Fruit fly (Drosophila melanogaster) whole organism, embryonic: ENCODE data around the gene PIP82.

Source experiments
- B-H1 ChIP-seq: fragments of 200-800 bp; sonication (Bioruptor generic); IDR thresholded peaks from 3 replicates; pipeline ENCODE4 v1.3.6; 2022; ENCODE audit warnings: missing biosample characterization, missing genetic modification characterization
- Blimp-1 ChIP-seq: fragments of 200-800 bp; sonication (Bioruptor generic); optimal IDR thresholded peaks from 3 replicates; lab custom pipeline; 2018; ENCODE audit warnings: missing biosample characterization, missing genetic modification characterization, mild to moderate bottlenecking, moderate library complexity, missing genetic modification reagents
- CG10366 ChIP-seq: fragments of 200-800 bp; sonication (Bioruptor generic); IDR thresholded peaks from 2 replicates; pipeline ENCODE4 v1.3.6; 2022; ENCODE audit warnings: missing biosample characterization, missing genetic modification characterization
- CG10543 ChIP-seq: fragments of 200-800 bp; sonication (Bioruptor generic); optimal IDR thresholded peaks from 3 replicates; lab custom pipeline; 2017; ENCODE audit warnings: missing biosample characterization, mild to moderate bottlenecking, missing genetic modification characterization, moderate library complexity
- CG12104 ChIP-seq: fragments of 200-800 bp; sonication (Bioruptor generic); optimal IDR thresholded peaks from 3 replicates; lab custom pipeline; 2016; ENCODE audit warnings: missing biosample characterization, missing genetic modification characterization
- CG15269 ChIP-seq: fragments of 200-800 bp; sonication (Bioruptor generic); optimal IDR thresholded peaks from 2 replicates; lab custom pipeline; 2018; ENCODE audit warnings: missing biosample characterization, mild to moderate bottlenecking, missing genetic modification characterization, moderate library complexity
- CG15479 ChIP-seq: fragments of 200-800 bp; sonication (Bioruptor generic); optimal IDR thresholded peaks from 3 replicates; lab custom pipeline; 2019; ENCODE audit warnings: missing biosample characterization, mild to moderate bottlenecking, missing genetic modification characterization, moderate library complexity
- CG15601 ChIP-seq: fragments of 200-800 bp; sonication (Bioruptor generic); optimal IDR thresholded peaks from 3 replicates; lab custom pipeline; 2019; ENCODE audit warnings: missing biosample characterization, mild to moderate bottlenecking, missing genetic modification characterization, moderate library complexity
- CG17361 ChIP-seq: fragments of 200-800 bp; sonication (Bioruptor generic); IDR thresholded peaks from 3 replicates; pipeline ENCODE4 v1.3.6; 2022; ENCODE audit warnings: missing biosample characterization, missing genetic modification characterization
- CG1792 ChIP-seq: fragments of 200-800 bp; sonication (Bioruptor generic); optimal IDR thresholded peaks from 2 replicates; lab custom pipeline; 2016; ENCODE audit warnings: missing biosample characterization, missing genetic modification characterization
- CG18764 ChIP-seq: fragments of 200-800 bp; sonication (Bioruptor generic); optimal IDR thresholded peaks from 3 replicates; lab custom pipeline; 2016; ENCODE audit warnings: missing biosample characterization, missing genetic modification characterization
- CG2202 ChIP-seq: fragments of 200-800 bp; sonication (Bioruptor generic); optimal IDR thresholded peaks from 2 replicates; lab custom pipeline; 2018; ENCODE audit warnings: missing biosample characterization, mild to moderate bottlenecking, missing genetic modification characterization
- CG2678 ChIP-seq: fragments of 200-800 bp; sonication (Bioruptor generic); optimal IDR thresholded peaks from 3 replicates; lab custom pipeline; 2019; ENCODE audit warnings: missing biosample characterization, mild to moderate bottlenecking, missing genetic modification characterization, moderate library complexity
- CG30403 ChIP-seq: fragments of 200-800 bp; sonication (Bioruptor generic); optimal IDR thresholded peaks from 3 replicates; lab custom pipeline; 2016; ENCODE audit warnings: missing biosample characterization, missing genetic modification characterization
- CG3838 ChIP-seq: fragments of 200-800 bp; sonication (Bioruptor generic); optimal IDR thresholded peaks from 3 replicates; lab custom pipeline; 2016; ENCODE audit warnings: missing biosample characterization, missing genetic modification characterization
- CG3995 ChIP-seq: fragments of 200-800 bp; sonication (Bioruptor generic); optimal IDR thresholded peaks from 3 replicates; lab custom pipeline; 2016; ENCODE audit warnings: missing biosample characterization, missing genetic modification characterization
- CG4707 ChIP-seq: fragments of 200-800 bp; sonication (Bioruptor generic); optimal IDR thresholded peaks from 2 replicates; lab custom pipeline; 2018; ENCODE audit warnings: missing biosample characterization, mild to moderate bottlenecking, missing genetic modification characterization, moderate library complexity
- CG5180 ChIP-seq: fragments of 200-800 bp; sonication (Bioruptor generic); optimal IDR thresholded peaks from 3 replicates; lab custom pipeline; 2017; ENCODE audit warnings: missing biosample characterization, missing genetic modification characterization, mild to moderate bottlenecking, moderate library complexity, missing genetic modification reagents
- CG6272 ChIP-seq: fragments of 200-800 bp; sonication (Bioruptor generic); IDR thresholded peaks from 2 replicates; pipeline ENCODE4 v1.3.6; 2022; ENCODE audit warnings: missing biosample characterization, missing genetic modification characterization
- CG8924 ChIP-seq: fragments of 200-800 bp; optimal IDR thresholded peaks from 3 replicates; lab custom pipeline; 2019; ENCODE audit warnings: missing biosample characterization, mild to moderate bottlenecking, missing genetic modification characterization, moderate library complexity
- CTCF ChIP-seq: fragments of 200-800 bp; sonication (Bioruptor generic); optimal IDR thresholded peaks from 2 replicates; lab custom pipeline; 2017; ENCODE audit warnings: missing biosample characterization, mild to moderate bottlenecking, missing genetic modification characterization, moderate library complexity
- Dip3 ChIP-seq: fragments of 200-800 bp; sonication (Bioruptor generic); optimal IDR thresholded peaks from 3 replicates; lab custom pipeline; 2016; ENCODE audit warnings: missing biosample characterization, missing genetic modification characterization
- Eip74EF ChIP-seq, 2 experiments: fragments of 200-800 bp in 1 of 2; fragments of >200 bp in 1 of 2; sonication (Bioruptor generic) in 1 of 2; optimal IDR thresholded peaks; 2 replicates each; lab custom pipeline; 2017 to 2019; ENCODE audit warnings: missing biosample characterization in 2 of 2, missing genetic modification characterization in 2 of 2, mild to moderate bottlenecking in 1 of 2, moderate library complexity in 1 of 2
- H15 ChIP-seq: fragments of 200-800 bp; sonication (Bioruptor generic); IDR thresholded peaks from 3 replicates; pipeline ENCODE4 v1.3.6; 2022; ENCODE audit warnings: missing biosample characterization, missing genetic modification characterization
- HHEX ChIP-seq: fragments of 200-800 bp; sonication (Bioruptor generic); optimal IDR thresholded peaks from 3 replicates; lab custom pipeline; 2017; ENCODE audit warnings: missing biosample characterization, mild to moderate bottlenecking, missing genetic modification characterization, missing genetic modification reagents
- HLH54F ChIP-seq: fragments of 200-800 bp; sonication (Bioruptor generic); optimal IDR thresholded peaks from 3 replicates; lab custom pipeline; 2016; ENCODE audit warnings: missing biosample characterization, missing genetic modification characterization
- Hmx ChIP-seq: fragments of 200-800 bp; sonication (Bioruptor generic); optimal IDR thresholded peaks from 2 replicates; lab custom pipeline; 2016; ENCODE audit warnings: missing biosample characterization, missing genetic modification characterization
- Meics ChIP-seq: fragments of 200-800 bp; sonication (Bioruptor generic); optimal IDR thresholded peaks from 2 replicates; lab custom pipeline; 2017; ENCODE audit warnings: missing biosample characterization, mild to moderate bottlenecking, missing genetic modification characterization
- Oli ChIP-seq: fragments of 200-800 bp; sonication (Bioruptor generic); optimal IDR thresholded peaks from 2 replicates; lab custom pipeline; 2018; ENCODE audit warnings: missing biosample characterization, mild to moderate bottlenecking, missing genetic modification characterization, moderate library complexity
- Rx ChIP-seq: fragments of 200-800 bp; sonication (Bioruptor generic); IDR thresholded peaks from 2 replicates; pipeline ENCODE4 v1.3.6; 2022; ENCODE audit warnings: missing biosample characterization, missing genetic modification characterization
- Sry-δ ChIP-seq: fragments of 200-800 bp; sonication (Bioruptor generic); optimal IDR thresholded peaks from 2 replicates; lab custom pipeline; 2016; ENCODE audit warnings: missing biosample characterization, missing genetic modification characterization
- Taf1 ChIP-seq: fragments of 200-800 bp; sonication (Bioruptor generic); IDR thresholded peaks from 2 replicates; pipeline ENCODE4 v1.3.6; 2022; ENCODE audit warnings: missing biosample characterization, missing genetic modification characterization
- Usf ChIP-seq: fragments of 200-800 bp; sonication (Bioruptor generic); optimal IDR thresholded peaks from 2 replicates; lab custom pipeline; 2017; ENCODE audit warnings: missing genotype, missing biosample characterization, missing genetic modification characterization
- ase ChIP-seq: fragments of 200-800 bp; sonication (Bioruptor generic); IDR thresholded peaks from 3 replicates; pipeline ENCODE4 v1.3.6; 2022; ENCODE audit warnings: missing biosample characterization, missing genetic modification characterization
- croc ChIP-seq: fragments of 200-800 bp; sonication (Bioruptor generic); conservative IDR thresholded peaks from 3 replicates; pipeline ENCODE4 v1.3.6; 2022; ENCODE audit warnings: missing biosample characterization, missing genetic modification characterization
- da ChIP-seq: fragments of 200-800 bp; sonication (Bioruptor generic); optimal IDR thresholded peaks from 2 replicates; lab custom pipeline; 2016; ENCODE audit warnings: missing biosample characterization, missing genetic modification characterization
- dati ChIP-seq: fragments of 200-800 bp; sonication (Bioruptor generic); IDR thresholded peaks from 2 replicates; pipeline ENCODE4 v1.3.6; 2022; ENCODE audit warnings: missing biosample characterization, missing genetic modification characterization
- emc ChIP-seq: fragments of 200-800 bp; sonication (Bioruptor generic); optimal IDR thresholded peaks from 2 replicates; lab custom pipeline; 2016; ENCODE audit warnings: missing biosample characterization, missing genetic modification characterization
- ems ChIP-seq: fragments of 200-800 bp; sonication (Bioruptor generic); optimal IDR thresholded peaks from 3 replicates; lab custom pipeline; 2016; ENCODE audit warnings: missing biosample characterization, missing genetic modification characterization
- esg ChIP-seq: fragments of 200-800 bp; sonication (Bioruptor generic); conservative IDR thresholded peaks from 2 replicates; pipeline ENCODE4 v1.3.6; 2022; ENCODE audit warnings: missing biosample characterization, missing genetic modification characterization
- ewg ChIP-seq: fragments of 200-800 bp; sonication (Bioruptor generic); optimal IDR thresholded peaks from 3 replicates; lab custom pipeline; 2017; ENCODE audit warnings: mild to moderate bottlenecking, missing biosample characterization, missing genetic modification reagents, missing genetic modification characterization
- fd102C ChIP-seq: fragments of 200-800 bp; sonication (Bioruptor generic); optimal IDR thresholded peaks from 2 replicates; lab custom pipeline; 2018; ENCODE audit warnings: missing biosample characterization, mild to moderate bottlenecking, missing genetic modification characterization, moderate library complexity
- gro ChIP-seq: fragments of 200-800 bp; sonication (Bioruptor generic); optimal IDR thresholded peaks from 2 replicates; lab custom pipeline; 2016; ENCODE audit warnings: missing biosample characterization, missing genetic modification characterization
- gsb-n ChIP-seq: fragments of 200-800 bp; sonication (Bioruptor generic); optimal IDR thresholded peaks from 3 replicates; lab custom pipeline; 2018; ENCODE audit warnings: missing biosample characterization, mild to moderate bottlenecking, missing genetic modification characterization
- hb ChIP-seq: fragments of 200-800 bp; sonication (Bioruptor generic); IDR thresholded peaks from 3 replicates; pipeline ENCODE4 v1.3.6; 2022; ENCODE audit warnings: missing biosample characterization, missing genetic modification characterization; ENCODE audit not compliant: partially characterized antibody
- hth ChIP-seq: fragments of >200 bp; optimal IDR thresholded peaks from 2 replicates; lab custom pipeline; 2017; ENCODE audit warnings: inconsistent platforms
- run ChIP-seq: fragments of 200-800 bp; sonication (Bioruptor generic); optimal IDR thresholded peaks from 3 replicates; lab custom pipeline; 2018; ENCODE audit warnings: missing biosample characterization, mild to moderate bottlenecking, missing genetic modification characterization
- seq ChIP-seq: fragments of 200-800 bp; sonication (Bioruptor generic); IDR thresholded peaks from 2 replicates; pipeline ENCODE4 v1.3.6; 2022; ENCODE audit warnings: missing biosample characterization, missing genetic modification characterization
- toy ChIP-seq: fragments of 200-800 bp; sonication (Bioruptor generic); IDR thresholded peaks from 2 replicates; pipeline ENCODE4 v1.3.6; 2022; ENCODE audit warnings: missing biosample characterization, missing genetic modification characterization
- vvl ChIP-seq: fragments of 200-800 bp; sonication (Bioruptor generic); IDR thresholded peaks from 2 replicates; pipeline ENCODE4 v1.3.6; 2022; ENCODE audit warnings: missing biosample characterization, missing genetic modification characterization
- zfh1 ChIP-seq: fragments of 200-800 bp; sonication (Bioruptor generic); IDR thresholded peaks from 3 replicates; pipeline ENCODE4 v1.3.6; 2022; ENCODE audit warnings: missing biosample characterization, missing genetic modification characterization

Gene PIP82

DNA sequence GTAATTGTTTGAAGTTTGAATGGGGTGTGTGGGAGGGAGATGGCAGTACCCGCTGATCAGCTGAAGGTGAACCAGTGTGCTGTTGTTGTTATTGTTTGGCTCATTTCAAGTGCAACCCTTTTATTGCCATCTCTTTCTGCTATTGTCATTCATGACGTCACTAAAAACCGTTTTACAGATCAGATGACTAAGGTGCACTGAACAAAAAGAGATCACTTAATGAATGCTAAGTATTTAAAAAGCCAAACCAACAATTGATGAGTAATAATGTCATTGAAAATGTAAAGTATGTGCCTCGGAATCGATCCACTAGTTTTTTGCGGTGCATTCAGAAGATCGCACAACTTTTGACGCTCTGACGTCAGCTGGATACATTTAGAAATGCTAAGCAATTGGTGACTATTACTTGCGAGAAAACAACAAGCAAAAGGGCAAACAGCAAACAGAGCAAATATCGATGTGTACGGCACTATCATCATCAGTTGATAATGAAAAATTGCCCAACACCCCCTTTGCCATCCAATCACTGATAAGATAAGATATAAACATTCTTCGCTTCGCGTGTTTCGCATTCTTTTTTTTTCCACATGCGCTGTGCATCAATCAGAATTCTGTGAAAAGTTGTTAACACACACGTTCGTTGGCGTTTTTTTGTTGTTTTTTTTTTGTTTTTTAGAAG is 45.3 kb upstream of the PIP82 start (continued):
- no peak for TF ChIP-seq esg (GFP tag; lab: Robert Waterston, UW)
- TF ChIP-seq Rx (GFP tag; lab: Robert Waterston, UW): no peak
- TF ChIP-seq CTCF (GFP tag; lab: Kevin White, UChicago): no peak
- no peak for TF ChIP-seq HHEX (GFP tag; lab: Kevin White, UChicago)
- no peak for TF ChIP-seq fd102C (GFP tag; lab: Kevin White, UChicago)
- peak; percentile 50 for TF ChIP-seq CG15269
- TF ChIP-seq seq (GFP tag; lab: Robert Waterston, UW): no peak
- no peak for TF ChIP-seq CG15601
- no peak for TF ChIP-seq Eip74EF (GFP tag; optimal IDR thresholded peaks at IDR 0.05; lab: Kevin White, UChicago)
- TF ChIP-seq ewg (GFP tag; lab: Kevin White, UChicago): no peak
- TF ChIP-seq dati (GFP tag; lab: Robert Waterston, UW): 0 out of 2 replicates have a peak, but pooled peaks have one; percentile 3
- no peak for TF ChIP-seq run (tag; lab: Kevin White, UChicago)
- peak; percentile 37; the same call in 1 of the 3 replicates for TF ChIP-seq zfh1 (GFP tag; lab: Robert Waterston, UW)
- no peak for TF ChIP-seq CG17361 (GFP tag; lab: Robert Waterston, UW)
- no peak for TF ChIP-seq gro
- no peak for TF ChIP-seq Blimp-1 (GFP tag; lab: Kevin White, UChicago)
- no peak for TF ChIP-seq Taf1 (GFP tag; lab: Robert Waterston, UW)
- peak; percentile 41 for TF ChIP-seq CG8924 (tag; lab: Kevin White, UChicago)
- TF ChIP-seq CG15479: peak; percentile 36
- no peak for TF ChIP-seq toy (GFP tag; lab: Robert Waterston, UW)
- TF ChIP-seq CG2202: no peak
- no peak for TF ChIP-seq croc (GFP tag; lab: Robert Waterston, UW)
- TF ChIP-seq CG10543 (GFP tag; lab: Kevin White, UChicago): no peak
- no peak for TF ChIP-seq hth (lab: Kevin White, UChicago)
- TF ChIP-seq CG12104 (GFP tag; lab: Kevin White, UChicago): no peak
- no peak for TF ChIP-seq H15 (GFP tag; lab: Robert Waterston, UW)
- no peak for TF ChIP-seq CG6272 (GFP tag; lab: Robert Waterston, UW)
- TF ChIP-seq hb: no peak
- TF ChIP-seq CG3838 (GFP tag; lab: Kevin White, UChicago): no peak
- TF ChIP-seq gsb-n (tag; lab: Kevin White, UChicago): no peak
- peak; percentile 43 for TF ChIP-seq Meics
- TF ChIP-seq Oli (tag; lab: Kevin White, UChicago): peak; percentile 33
- no peak for TF ChIP-seq da (GFP tag; lab: Kevin White, UChicago)
- TF ChIP-seq B-H1 (GFP tag; lab: Robert Waterston, UW): no peak
- TF ChIP-seq vvl (GFP tag; lab: Robert Waterston, UW): peak; percentile 59; the same call in 1 of the 2 replicates
- TF ChIP-seq HLH54F (GFP tag; lab: Kevin White, UChicago): peak; percentile 2
- TF ChIP-seq CG1792 (GFP tag; lab: Kevin White, UChicago): no peak
- TF ChIP-seq Dip3 (GFP tag; lab: Kevin White, UChicago): no peak
- TF ChIP-seq CG30403 (GFP tag; lab: Kevin White, UChicago): peak; percentile 20
- no peak for TF ChIP-seq Usf (GFP tag; lab: Kevin White, UChicago)
- peak; percentile 39 for TF ChIP-seq ems (GFP tag; lab: Kevin White, UChicago)
- TF ChIP-seq CG5180 (GFP tag; lab: Kevin White, UChicago): no peak
- peak; percentile 10; the same call in 1 of the 2 replicates for TF ChIP-seq CG10366 (GFP tag; lab: Robert Waterston, UW)
- no peak for TF ChIP-seq Sry-δ (GFP tag; lab: Kevin White, UChicago)
- TF ChIP-seq CG18764: no peak
- no peak for TF ChIP-seq CG3995
- no peak for TF ChIP-seq Hmx (GFP tag; lab: Kevin White, UChicago)
- no peak for TF ChIP-seq ase (GFP tag; lab: Robert Waterston, UW)
- TF ChIP-seq CG2678 (tag; lab: Kevin White, UChicago): peak; percentile 51
- TF ChIP-seq emc (GFP tag; lab: Kevin White, UChicago): no peak
- TF ChIP-seq CG4707 (GFP tag; lab: Kevin White, UChicago): no peak
